Worm (Caenorhabditis elegans): ENCODE results near the gene C29F7.1.
A peak's percentile ranks its signal among the peaks of the same experiment; 100 is the strongest.

Gene C29F7.1

ce11 chrX:13409543-13409942 lies at the start of gene C29F7.1, which contains the start of gene cyp-13B1:
Gene C29F7.1 (plus strand): TSS chrX:13409936.
Gene cyp-13B1 (minus strand): TSS chrX:13409643.
- TF ChIP-seq pqm-1 (tag; optimal IDR thresholded peaks at IDR 0.05) (peak; percentile 50), nhr-11 (tag; optimal IDR thresholded peaks at IDR 0.05) (no peak), elt-2 (tag; optimal IDR thresholded peaks at IDR 0.05) (peak; percentile 47)

DNA sequence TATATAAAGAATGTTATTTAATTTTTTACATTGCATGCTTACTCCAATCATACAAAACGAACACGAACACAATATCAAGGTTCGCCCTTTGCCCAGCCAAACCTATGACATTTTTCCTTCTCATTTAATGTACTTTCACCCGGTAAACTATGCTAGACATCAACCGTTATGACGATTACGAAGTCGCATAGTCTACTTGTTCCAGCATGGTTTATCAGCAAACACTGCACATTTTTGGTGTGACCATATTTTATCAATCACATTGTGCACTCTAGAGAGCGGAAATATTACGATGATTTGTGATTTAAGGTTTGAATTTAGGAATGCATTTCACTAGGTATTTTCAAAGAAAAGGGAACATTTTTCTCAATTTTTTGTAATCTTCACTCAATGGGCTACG lies 49.1 kb upstream of the C29F7.1 start:
- TF ChIP-seq pha-4 (tag; optimal IDR thresholded peaks at IDR 0.05) (peak; percentile 55), ceh-82 (tag; optimal IDR thresholded peaks at IDR 0.05) (no peak), mdl-1 (tag; optimal IDR thresholded peaks at IDR 0.05) (no peak), pqm-1 (tag; optimal IDR thresholded peaks at IDR 0.05) (peak; percentile 98), elt-2 (tag; optimal IDR thresholded peaks at IDR 0.05) (peak; percentile 93)

ce11 chrX:13362486-13362885 lies 47.2 kb upstream of the C29F7.1 start, which contains the start of gene C49F8.15:
Gene C49F8.15 (minus strand): TSS chrX:13362586.
- no peak for TF ChIP-seq lsy-12 (tag; optimal IDR thresholded peaks at IDR 0.05)
- TF ChIP-seq nhr-67 (tag; optimal IDR thresholded peaks at IDR 0.05), result no peak
- TF ChIP-seq ceh-28 (tag; optimal IDR thresholded peaks at IDR 0.05), result no peak
- no peak for TF ChIP-seq fkh-2 (tag; optimal IDR thresholded peaks at IDR 0.05)
- no peak for TF ChIP-seq fkh-10 (GFP tag; optimal IDR thresholded peaks at IDR 0.05)
- no peak for TF ChIP-seq ama-1 (optimal IDR thresholded peaks at IDR 0.05)
- TF ChIP-seq skn-1 (tag; optimal IDR thresholded peaks at IDR 0.05), result no peak
- TF ChIP-seq mml-1 (tag; optimal IDR thresholded peaks at IDR 0.05), result no peak

DNA sequence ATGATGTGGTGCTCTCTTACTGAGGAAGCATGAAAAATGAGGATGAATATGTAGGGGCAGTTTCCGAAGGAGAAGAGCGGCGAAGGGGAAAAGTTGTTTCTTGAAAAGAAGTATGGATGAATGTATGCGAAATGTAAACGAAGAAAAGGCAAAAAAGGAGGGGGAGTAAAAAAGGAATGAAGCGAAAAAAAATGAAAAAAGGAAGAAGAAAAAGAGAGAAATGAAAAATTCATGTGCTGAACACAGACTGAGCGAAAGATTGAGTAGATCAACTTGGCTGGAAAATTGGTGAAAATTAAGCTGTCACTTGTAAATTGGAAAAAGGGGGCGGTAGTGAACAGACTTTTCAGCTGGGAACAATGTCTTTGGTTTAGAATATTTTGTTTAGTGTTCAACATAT lies 44.8 kb upstream of the C29F7.1 start, which contains the start of gene C49F8.1:
Gene C49F8.1 (minus strand): TSS at position 101 of the 400 bp plus-strand sequence.
- no peak for TF ChIP-seq nhr-11 (tag; optimal IDR thresholded peaks at IDR 0.05)
- no peak for TF ChIP-seq nhr-25 (tag; optimal IDR thresholded peaks at IDR 0.05)

DNA sequence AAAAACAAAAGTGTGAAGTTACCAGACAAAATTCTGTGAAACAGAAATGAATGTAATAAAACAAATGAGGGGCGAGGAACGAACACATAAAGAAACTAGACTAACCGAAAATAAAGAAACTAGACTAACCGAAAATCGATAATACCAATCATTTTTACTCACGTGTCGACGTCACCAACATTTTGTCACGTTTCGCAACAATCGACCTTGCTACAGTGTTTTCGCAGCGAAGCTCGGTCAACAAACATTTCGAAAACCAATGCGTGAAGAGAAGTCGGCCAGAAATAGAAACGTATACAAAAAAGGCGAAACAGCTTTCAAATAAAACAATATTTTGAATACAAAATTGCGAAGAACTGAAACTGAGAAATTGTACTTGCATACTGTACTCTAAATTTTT lies 42.8 kb upstream of the C29F7.1 start:
- TF ChIP-seq elt-1 (tag; optimal IDR thresholded peaks at IDR 0.05) (no peak), snpc-4 (tag; optimal IDR thresholded peaks at IDR 0.05) (no peak), nhr-77 (tag; optimal IDR thresholded peaks at IDR 0.05) (no peak), pha-4 (tag; optimal IDR thresholded peaks at IDR 0.05) (peak; percentile 55)

- TF ChIP-seq jun-1 (tag; optimal IDR thresholded peaks at IDR 0.05) (peak; percentile 46), pha-4 (tag; optimal IDR thresholded peaks at IDR 0.05) (peak; percentile 24), elt-2 (tag; optimal IDR thresholded peaks at IDR 0.05) (peak; percentile 90), nhr-23 (tag; optimal IDR thresholded peaks at IDR 0.05) (no peak), pqm-1 (tag; optimal IDR thresholded peaks at IDR 0.05) (peak; percentile 79)
Measured at ce11 chrX:13368283-13368682, 41.5 kb upstream of the C29F7.1 start.

DNA sequence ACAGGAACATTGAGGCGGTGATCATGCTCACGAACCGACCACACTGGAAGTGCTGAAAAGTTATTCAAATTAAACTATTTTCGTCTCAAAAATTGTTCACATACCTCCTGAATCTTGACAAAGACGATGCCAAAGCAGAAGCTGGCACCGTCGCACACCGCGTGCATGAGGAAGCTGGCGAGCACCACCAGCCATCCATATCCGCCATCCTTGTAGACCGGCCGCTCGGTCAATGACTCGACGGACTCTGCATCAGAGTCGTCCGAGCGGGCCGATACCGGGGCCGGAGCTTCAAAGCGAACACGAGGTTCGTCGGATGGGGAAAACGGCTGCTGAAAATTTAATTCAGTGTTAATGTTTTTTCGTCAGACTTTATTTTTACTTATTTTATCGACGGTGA lies 33.6 kb upstream of the C29F7.1 start:
- TF ChIP-seq elt-1 (tag; optimal IDR thresholded peaks at IDR 0.05) (no peak), nhr-237 (tag; optimal IDR thresholded peaks at IDR 0.05) (no peak), elt-2 (tag; optimal IDR thresholded peaks at IDR 0.05) (no peak), elt-3 (tag; optimal IDR thresholded peaks at IDR 0.05) (no peak), jun-1 (tag; optimal IDR thresholded peaks at IDR 0.05) (no peak), fkh-2 (tag; optimal IDR thresholded peaks at IDR 0.05) (no peak), nhr-28 (tag; optimal IDR thresholded peaks at IDR 0.05) (no peak), ztf-11 (tag; optimal IDR thresholded peaks at IDR 0.05) (no peak), mml-1 (tag; optimal IDR thresholded peaks at IDR 0.05) (no peak), ceh-16 (tag; optimal IDR thresholded peaks at IDR 0.05) (no peak)

- TF ChIP-seq nhr-67 (tag; optimal IDR thresholded peaks at IDR 0.05), result no peak
- no peak for TF ChIP-seq tbx-2 (tag; optimal IDR thresholded peaks at IDR 0.05)
- TF ChIP-seq lin-39 (tag; optimal IDR thresholded peaks at IDR 0.05), result no peak
- no peak for TF ChIP-seq zag-1 (tag; optimal IDR thresholded peaks at IDR 0.05)
- no peak for TF ChIP-seq R02D3.7 (tag; optimal IDR thresholded peaks at IDR 0.05)
- TF ChIP-seq snpc-4 (tag; optimal IDR thresholded peaks at IDR 0.05), result no peak
- TF ChIP-seq elt-3 (tag; optimal IDR thresholded peaks at IDR 0.05), result no peak
- TF ChIP-seq elt-2 (tag; optimal IDR thresholded peaks at IDR 0.05), result no peak
- no peak for TF ChIP-seq skn-1 (tag; optimal IDR thresholded peaks at IDR 0.05)
- no peak for TF ChIP-seq daf-12 (tag; optimal IDR thresholded peaks at IDR 0.05)
- no peak for TF ChIP-seq jun-1 (tag; optimal IDR thresholded peaks at IDR 0.05)
- no peak for TF ChIP-seq nhr-12 (tag; optimal IDR thresholded peaks at IDR 0.05)
- TF ChIP-seq unc-62 (GFP tag; optimal IDR thresholded peaks at IDR 0.05), result no peak
- no peak for TF ChIP-seq eor-1 (tag; optimal IDR thresholded peaks at IDR 0.05)
- no peak for TF ChIP-seq ztf-4 (tag; optimal IDR thresholded peaks at IDR 0.05)
- no peak for TF ChIP-seq ceh-82 (tag; optimal IDR thresholded peaks at IDR 0.05)
- TF ChIP-seq pqm-1 (tag; optimal IDR thresholded peaks at IDR 0.05), result no peak
- no peak for TF ChIP-seq ZK546.5 (tag; optimal IDR thresholded peaks at IDR 0.05)
Measured at ce11 chrX:13376851-13377250, 32.9 kb upstream of the C29F7.1 start, which contains the start of the genes C49F8.14 and gem-1. Gene C49F8.14 (minus strand): TSS chrX:13376949. Gene gem-1 (minus strand): TSS chrX:13376992.

Data from whole organism, L3 larva.